Fruit fly (Drosophila melanogaster) whole organism, embryonic: ENCODE results near the gene Klp61F.

Experiments used
- CG10543 ChIP-seq: fragments of 200-800 bp; sonication (Bioruptor generic); optimal IDR thresholded peaks from 3 replicates; lab custom pipeline; 2017; ENCODE audit warnings: missing biosample characterization, mild to moderate bottlenecking, missing genetic modification characterization, moderate library complexity
- CG12104 ChIP-seq: fragments of 200-800 bp; sonication (Bioruptor generic); optimal IDR thresholded peaks from 3 replicates; lab custom pipeline; 2016; ENCODE audit warnings: missing biosample characterization, missing genetic modification characterization
- CG13624 ChIP-seq: fragments of 200-800 bp; sonication (Bioruptor generic); optimal IDR thresholded peaks from 2 replicates; lab custom pipeline; 2016; ENCODE audit warnings: missing biosample characterization, missing genetic modification characterization
- CG14965 ChIP-seq: fragments of 200-800 bp; sonication (Bioruptor generic); optimal IDR thresholded peaks from 2 replicates; lab custom pipeline; 2016; ENCODE audit warnings: missing biosample characterization, missing genetic modification characterization, borderline replicate concordance
- CG15011 ChIP-seq: fragments of 200-800 bp; sonication (Bioruptor generic); optimal IDR thresholded peaks from 3 replicates; lab custom pipeline; 2018; ENCODE audit warnings: missing biosample characterization, mild to moderate bottlenecking, missing genetic modification characterization
- CG15601 ChIP-seq: fragments of 200-800 bp; sonication (Bioruptor generic); optimal IDR thresholded peaks from 3 replicates; lab custom pipeline; 2019; ENCODE audit warnings: missing biosample characterization, mild to moderate bottlenecking, missing genetic modification characterization, moderate library complexity
- CG1603 ChIP-seq: fragments of 200-800 bp; sonication (Bioruptor generic); optimal IDR thresholded peaks from 2 replicates; lab custom pipeline; 2019; ENCODE audit warnings: missing biosample characterization, mild to moderate bottlenecking, missing genetic modification characterization, moderate library complexity
- CG17361 ChIP-seq: fragments of 200-800 bp; sonication (Bioruptor generic); IDR thresholded peaks from 3 replicates; pipeline ENCODE4 v1.3.6; 2022; ENCODE audit warnings: missing biosample characterization, missing genetic modification characterization
- CG1792 ChIP-seq: fragments of 200-800 bp; sonication (Bioruptor generic); optimal IDR thresholded peaks from 2 replicates; lab custom pipeline; 2016; ENCODE audit warnings: missing biosample characterization, missing genetic modification characterization
- CG18764 ChIP-seq: fragments of 200-800 bp; sonication (Bioruptor generic); optimal IDR thresholded peaks from 3 replicates; lab custom pipeline; 2016; ENCODE audit warnings: missing biosample characterization, missing genetic modification characterization
- CG2199 ChIP-seq: fragments of 200-800 bp; sonication (Bioruptor generic); IDR thresholded peaks from 3 replicates; pipeline ENCODE4 v1.3.6; 2022; ENCODE audit warnings: missing biosample characterization, missing genetic modification characterization
- CG4404 ChIP-seq: fragments of 200-800 bp; sonication (Bioruptor generic); IDR thresholded peaks from 2 replicates; pipeline ENCODE4 v1.3.6; 2022; ENCODE audit warnings: missing biosample characterization, missing genetic modification characterization
- CG4617 ChIP-seq: fragments of 200-800 bp; sonication (Bioruptor generic); optimal IDR thresholded peaks from 3 replicates; lab custom pipeline; 2016; ENCODE audit warnings: missing biosample characterization, missing genetic modification characterization, borderline replicate concordance
- CG6272 ChIP-seq: fragments of 200-800 bp; sonication (Bioruptor generic); IDR thresholded peaks from 2 replicates; pipeline ENCODE4 v1.3.6; 2022; ENCODE audit warnings: missing biosample characterization, missing genetic modification characterization
- CG6683 ChIP-seq: fragments of 200-800 bp; sonication (Bioruptor generic); optimal IDR thresholded peaks from 2 replicates; lab custom pipeline; 2017; ENCODE audit warnings: missing biosample characterization, mild to moderate bottlenecking, missing genetic modification characterization, missing genetic modification reagents
- CG7987 ChIP-seq: fragments of 200-800 bp; sonication (Bioruptor generic); optimal IDR thresholded peaks from 2 replicates; lab custom pipeline; 2018; ENCODE audit warnings: missing biosample characterization, mild to moderate bottlenecking, missing genetic modification characterization, moderate library complexity
- CG9817 ChIP-seq: fragments of 200-800 bp; sonication (Bioruptor generic); optimal IDR thresholded peaks from 2 replicates; lab custom pipeline; 2018; ENCODE audit warnings: missing biosample characterization, mild to moderate bottlenecking, missing genetic modification characterization, moderate library complexity
- CTCF ChIP-seq: fragments of 200-800 bp; sonication (Bioruptor generic); optimal IDR thresholded peaks from 2 replicates; lab custom pipeline; 2017; ENCODE audit warnings: missing biosample characterization, mild to moderate bottlenecking, missing genetic modification characterization, moderate library complexity
- CoRest ChIP-seq: fragments of 200-800 bp; sonication (Bioruptor generic); optimal IDR thresholded peaks from 3 replicates; lab custom pipeline; 2018; ENCODE audit warnings: missing biosample characterization, mild to moderate bottlenecking, missing genetic modification characterization, moderate library complexity
- Dp ChIP-seq: fragments of 200-800 bp; sonication (Bioruptor generic); optimal IDR thresholded peaks from 2 replicates; lab custom pipeline; 2018; ENCODE audit warnings: missing biosample characterization, mild to moderate bottlenecking, missing genetic modification characterization, moderate library complexity
- E2f2 ChIP-seq: fragments of 200-800 bp; sonication (Bioruptor generic); IDR thresholded peaks from 2 replicates; pipeline ENCODE4 v1.3.6; 2022; ENCODE audit warnings: missing biosample characterization, missing genetic modification characterization
- Eip74EF ChIP-seq, 2 experiments: fragments of 200-800 bp in 1 of 2; fragments of >200 bp in 1 of 2; sonication (Bioruptor generic) in 1 of 2; optimal IDR thresholded peaks; 2 replicates each; lab custom pipeline; 2017 to 2019; ENCODE audit warnings: missing biosample characterization in 2 of 2, missing genetic modification characterization in 2 of 2, mild to moderate bottlenecking in 1 of 2, moderate library complexity in 1 of 2
- Fer2 ChIP-seq: fragments of 200-800 bp; sonication (Bioruptor generic); optimal IDR thresholded peaks from 2 replicates; lab custom pipeline; 2018; ENCODE audit warnings: missing biosample characterization, mild to moderate bottlenecking, missing genetic modification characterization, moderate library complexity
- Hey ChIP-seq: fragments of 200-800 bp; sonication (Bioruptor generic); optimal IDR thresholded peaks from 3 replicates; lab custom pipeline; 2018; ENCODE audit warnings: missing biosample characterization, mild to moderate bottlenecking, missing genetic modification characterization
- HmgZ ChIP-seq: fragments of 200-800 bp; sonication (Bioruptor generic); optimal IDR thresholded peaks from 2 replicates; lab custom pipeline; 2018; ENCODE audit warnings: missing biosample characterization, mild to moderate bottlenecking, missing genetic modification characterization
- Jarid2 ChIP-seq: fragments of 200-800 bp; sonication (Bioruptor generic); optimal IDR thresholded peaks from 3 replicates; lab custom pipeline; 2017; ENCODE audit warnings: mild to moderate bottlenecking, missing biosample characterization, missing genetic modification reagents, missing genetic modification characterization
- Max ChIP-seq: fragments of 200-800 bp; sonication (Bioruptor generic); optimal IDR thresholded peaks from 2 replicates; lab custom pipeline; 2016; ENCODE audit warnings: missing biosample characterization, mild to moderate bottlenecking, missing genetic modification characterization
- NC2β ChIP-seq: fragments of 200-800 bp; sonication (Bioruptor generic); optimal IDR thresholded peaks from 2 replicates; lab custom pipeline; 2016; ENCODE audit warnings: missing biosample characterization, missing genetic modification characterization
- Nf-YC ChIP-seq: fragments of 200-800 bp; optimal IDR thresholded peaks from 3 replicates; lab custom pipeline; 2019; ENCODE audit warnings: missing biosample characterization, mild to moderate bottlenecking, missing genetic modification characterization, moderate library complexity
- Opbp ChIP-seq: fragments of 200-800 bp; sonication (Bioruptor generic); IDR thresholded peaks from 3 replicates; pipeline ENCODE4 v1.3.6; 2022; ENCODE audit warnings: missing biosample characterization, missing genetic modification characterization; ENCODE audit not compliant: partially characterized antibody
- Pdp1 ChIP-seq, 2 experiments: fragments of 200-800 bp; sonication (Bioruptor generic); optimal IDR thresholded peaks; 3 replicates each; lab custom pipeline; 2016; ENCODE audit warnings: missing biosample characterization in 2 of 2, missing genetic modification characterization in 2 of 2, mild to moderate bottlenecking in 1 of 2, moderate library complexity in 1 of 2
- Poxn ChIP-seq: fragments of 200-800 bp; sonication (Bioruptor generic); IDR thresholded peaks from 2 replicates; pipeline ENCODE4 v1.3.6; 2022; ENCODE audit warnings: missing biosample characterization, missing genetic modification characterization
- Rfx ChIP-seq: fragments of 200-800 bp; sonication (Bioruptor generic); IDR thresholded peaks from 2 replicates; pipeline ENCODE4 v1.3.6; 2022; ENCODE audit warnings: missing biosample characterization, missing genetic modification characterization
- abd-A ChIP-seq: fragments of 200-800 bp; sonication (Bioruptor generic); optimal IDR thresholded peaks from 3 replicates; lab custom pipeline; 2019; ENCODE audit warnings: missing biosample characterization, mild to moderate bottlenecking, missing genetic modification characterization, moderate library complexity
- ap ChIP-seq: fragments of 200-800 bp; sonication (Bioruptor generic); IDR thresholded peaks from 2 replicates; pipeline ENCODE4 v1.3.6; 2022; ENCODE audit warnings: missing biosample characterization, missing genetic modification characterization
- chif ChIP-seq, 2 experiments: fragments of 200-800 bp; sonication (Bioruptor generic); optimal IDR thresholded peaks; 3 replicates each; lab custom pipeline; 2016; ENCODE audit warnings: missing biosample characterization in 2 of 2, missing genetic modification characterization in 2 of 2
- dm ChIP-seq: fragments of 200-800 bp; sonication (Bioruptor generic); optimal IDR thresholded peaks from 3 replicates; lab custom pipeline; 2016; ENCODE audit warnings: missing biosample characterization, missing genetic modification characterization
- esg ChIP-seq: fragments of 200-800 bp; sonication (Bioruptor generic); conservative IDR thresholded peaks from 2 replicates; pipeline ENCODE4 v1.3.6; 2022; ENCODE audit warnings: missing biosample characterization, missing genetic modification characterization
- ftz-f1 ChIP-seq: fragments of 200-800 bp; sonication (Bioruptor generic); optimal IDR thresholded peaks from 2 replicates; lab custom pipeline; 2016; ENCODE audit warnings: missing biosample characterization, missing genetic modification characterization
- gce ChIP-seq: fragments of 200-800 bp; sonication (Bioruptor generic); IDR thresholded peaks from 3 replicates; pipeline ENCODE4 v1.3.6; 2022; ENCODE audit warnings: missing biosample characterization, missing genetic modification characterization
- ind ChIP-seq: fragments of 200-800 bp; sonication (Bioruptor generic); optimal IDR thresholded peaks from 3 replicates; lab custom pipeline; 2016; ENCODE audit warnings: missing biosample characterization, missing genetic modification characterization
- insv ChIP-seq, 2 experiments: fragments of 200-800 bp; sonication (Bioruptor generic); optimal IDR thresholded peaks; 3 replicates each; lab custom pipeline; 2016 to 2018; ENCODE audit warnings: missing biosample characterization in 2 of 2, missing genetic modification characterization in 2 of 2
- lmd ChIP-seq: fragments of 200-800 bp; sonication (Bioruptor generic); IDR thresholded peaks from 2 replicates; pipeline ENCODE4 v1.3.6; 2022; ENCODE audit warnings: missing biosample characterization, missing genetic modification characterization
- lola ChIP-seq, 3 experiments: fragments of >200 bp in 2 of 3; fragments of 200-800 bp in 1 of 3; sonication (Bioruptor generic) in 1 of 3; optimal IDR thresholded peaks; 2 replicates each; lab custom pipeline; 2017 to 2019; ENCODE audit warnings: missing biosample characterization in 3 of 3, missing genetic modification characterization in 3 of 3, mild to moderate bottlenecking in 1 of 3, moderate library complexity in 1 of 3
- p53 ChIP-seq: fragments of 200-800 bp; sonication (Bioruptor generic); optimal IDR thresholded peaks from 2 replicates; lab custom pipeline; 2016; ENCODE audit warnings: missing biosample characterization, missing genetic modification characterization
- sd ChIP-seq: fragments of 200-800 bp; sonication (Bioruptor generic); optimal IDR thresholded peaks from 3 replicates; lab custom pipeline; 2018; ENCODE audit warnings: missing biosample characterization, mild to moderate bottlenecking, missing genetic modification characterization, moderate library complexity
- stwl ChIP-seq: fragments of 200-800 bp; sonication (Bioruptor generic); optimal IDR thresholded peaks from 3 replicates; lab custom pipeline; 2018; ENCODE audit warnings: missing biosample characterization, mild to moderate bottlenecking, missing genetic modification characterization, moderate library complexity
- tgo ChIP-seq: fragments of 200-800 bp; sonication (Bioruptor generic); IDR thresholded peaks from 3 replicates; pipeline ENCODE4 v1.3.6; 2022; ENCODE audit warnings: missing biosample characterization, missing genetic modification characterization
- zen ChIP-seq: fragments of 200-800 bp; sonication (Bioruptor generic); optimal IDR thresholded peaks from 3 replicates; lab custom pipeline; 2018; ENCODE audit warnings: missing biosample characterization, mild to moderate bottlenecking, missing genetic modification characterization, moderate library complexity

Gene Klp61F

dm6 chr3L:1206682-1207421, 38.9 kb downstream of the Klp61F start, which contains the start of gene LysB (continued):
- TF ChIP-seq CG2199 (peak; percentile 37; the same call in 1 of the 3 replicates), CG6683 (GFP tag; lab: Kevin White, UChicago) (no peak), CG10543 (no peak), sd (tag; lab: Kevin White, UChicago) (peak; percentile 30), Jarid2 (GFP tag; lab: Kevin White, UChicago) (peak; percentile 4), p53 (GFP tag; lab: Kevin White, UChicago) (no peak), lmd (GFP tag; lab: Robert Waterston, UW) (no peak), Eip74EF (GFP tag; optimal IDR thresholded peaks at IDR 0.05; lab: Kevin White, UChicago) (no peak), CG12104 (GFP tag; lab: Kevin White, UChicago) (no peak), CG18764 (no peak), Hey (tag; lab: Kevin White, UChicago) (no peak), gce (GFP tag; lab: Robert Waterston, UW) (no peak), NC2β (GFP tag; lab: Kevin White, UChicago) (no peak), CG14965 (no peak), zen (tag; lab: Kevin White, UChicago) (no peak), Poxn (GFP tag; lab: Robert Waterston, UW) (no peak), ind (GFP tag; lab: Kevin White, UChicago) (no peak), Rfx (peak; percentile 17; the same call in 1 of the 2 replicates), CG13624 (GFP tag; lab: Kevin White, UChicago) (peak; percentile 7), ftz-f1 (peak; percentile 33), chif (GFP tag; optimal IDR thresholded peaks at IDR 0.05; lab: Kevin White, UChicago) (peak in 1 of 2 experiments; percentile 14), CG9817 (tag; lab: Kevin White, UChicago) (no peak), Max (GFP tag; lab: Kevin White, UChicago) (no peak), Pdp1 (GFP tag; optimal IDR thresholded peaks at IDR 0.05; lab: Kevin White, UChicago) (peak in 1 of 2 experiments; percentile 30), Dp (peak; percentile 59), Fer2 (tag; lab: Kevin White, UChicago) (no peak), CG15601 (peak; percentile 66), Opbp (GFP tag; lab: Robert Waterston, UW) (peak; percentile 29; the same call in 1 of the 3 replicates), stwl (tag; lab: Kevin White, UChicago) (peak; percentile 66), abd-A (tag; lab: Kevin White, UChicago) (no peak), CG6272 (GFP tag; lab: Robert Waterston, UW) (peak; percentile 16; the same call in 1 of the 2 replicates), esg (GFP tag; lab: Robert Waterston, UW) (no peak), CG1603 (tag; lab: Kevin White, UChicago) (peak; percentile 15), CG1792 (GFP tag; lab: Kevin White, UChicago) (no peak), CTCF (GFP tag; lab: Kevin White, UChicago) (peak; percentile 13), E2f2 (peak; percentile 66), ap (GFP tag; lab: Robert Waterston, UW) (no peak), CG4617 (GFP tag; lab: Kevin White, UChicago) (no peak), insv (GFP tag; optimal IDR thresholded peaks at IDR 0.05; lab: Kevin White, UChicago) (no peak), CG17361 (GFP tag; lab: Robert Waterston, UW) (0 out of 3 replicates have a peak, but pooled peaks have one; percentile 16), tgo (GFP tag; lab: Robert Waterston, UW) (no peak), HmgZ (tag; lab: Kevin White, UChicago) (peak; percentile 80), Nf-YC (tag; lab: Kevin White, UChicago) (no peak), dm (no peak), CG15011 (GFP tag; lab: Kevin White, UChicago) (no peak), CG7987 (GFP tag; lab: Kevin White, UChicago) (peak; percentile 16), CG4404 (GFP tag; lab: Robert Waterston, UW) (no peak), lola (GFP tag; optimal IDR thresholded peaks at IDR 0.05; lab: Kevin White, UChicago) (peak in 1 of 3 experiments; percentile 34), CoRest (tag; lab: Kevin White, UChicago) (peak; percentile 21)
